Fruit fly (Drosophila melanogaster) Kc167 (cell line): ENCODE data around the gene sordd1.

ENCODE experiments used
- Myc ChIP-seq: fragments of >200 bp; optimal IDR thresholded peaks from 2 replicates; lab custom pipeline; 2017; ENCODE audit warnings: missing external identifiers
- Sin3A ChIP-seq: fragments of >200 bp; optimal IDR thresholded peaks from 2 replicates; lab custom pipeline; 2018; ENCODE audit warnings: missing external identifiers
- h ChIP-seq: fragments of >200 bp; optimal IDR thresholded peaks from 3 replicates; lab custom pipeline; 2018; ENCODE audit warnings: missing external identifiers
- insv ChIP-seq: fragments of >200 bp; optimal IDR thresholded peaks from 3 replicates; lab custom pipeline; 2018; ENCODE audit warnings: missing external identifiers

DNA sequence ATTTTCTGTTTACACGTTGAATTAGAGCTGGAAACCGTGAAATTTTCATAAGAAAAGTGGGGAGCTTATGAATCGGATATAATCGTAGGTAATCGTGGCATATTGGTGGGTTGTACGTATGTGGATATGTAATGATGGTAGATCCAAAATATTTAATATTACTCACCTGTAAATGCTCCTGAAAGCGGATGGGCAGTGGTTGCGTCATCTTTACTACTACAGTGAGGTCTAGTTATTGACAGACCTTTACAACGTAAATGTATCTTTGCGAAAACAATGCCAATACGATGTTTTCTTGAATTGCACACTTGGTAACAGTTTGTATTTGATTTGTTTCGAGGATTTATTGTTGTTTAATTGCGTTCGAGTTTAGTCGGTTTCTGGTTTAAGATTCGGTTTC, 38.1 kb upstream of the sordd1 start:
- TF ChIP-seq h (lab: Kevin White, UChicago) (no peak), insv (lab: Kevin White, UChicago) (no peak), Myc (no peak), Sin3A (no peak)
